Worm (Caenorhabditis elegans) whole organism, young adult: ENCODE results near the gene C07D8.5.

Source experiments
- B0035.1 ChIP-seq: sonication (generic microtip); optimal IDR thresholded peaks from 2 replicates; lab custom pipeline; 2016; ENCODE audit warnings: missing genetic modification characterization, mild to moderate bottlenecking, missing compliant biosample characterization, missing genotype, missing genetic modification reagents
- C06A6.2 ChIP-seq: fragments of 200-800 bp; sonication (Bioruptor generic); conservative IDR thresholded peaks from 2 replicates; pipeline ENCODE4 v1.3.6; 2022; ENCODE audit warnings: missing genetic modification characterization, missing compliant biosample characterization
- D2030.7 ChIP-seq: fragments of 200-800 bp; sonication (Bioruptor generic); IDR thresholded peaks from 2 replicates; pipeline ENCODE4 v1.3.6; 2022; ENCODE audit warnings: missing genetic modification reagents, missing genetic modification characterization, missing compliant biosample characterization
- F23B12.7 ChIP-seq: sonication (generic microtip); optimal IDR thresholded peaks from 2 replicates; lab custom pipeline; 2017; ENCODE audit warnings: missing genetic modification characterization, mild to moderate bottlenecking, missing compliant biosample characterization, antibody characterized with exemption, moderate library complexity; ENCODE audit not compliant: insufficient read depth
- F39B2.1 ChIP-seq: fragments of 200-800 bp; sonication (Bioruptor generic); IDR thresholded peaks from 2 replicates; pipeline ENCODE4 v1.3.6; 2022; ENCODE audit warnings: missing genetic modification reagents, missing genetic modification characterization, missing compliant biosample characterization
- F52B5.7 ChIP-seq: sonication (generic microtip); optimal IDR thresholded peaks from 2 replicates; lab custom pipeline; 2016; ENCODE audit warnings: mild to moderate bottlenecking, missing genetic modification characterization, missing compliant biosample characterization
- K12H6.12 ChIP-seq: fragments of 200-800 bp; sonication (Bioruptor generic); optimal IDR thresholded peaks from 2 replicates; lab custom pipeline; 2018; ENCODE audit warnings: mild to moderate bottlenecking, missing genetic modification characterization, missing compliant biosample characterization
- T07F8.4 ChIP-seq: sonication (generic microtip); optimal IDR thresholded peaks from 2 replicates; lab custom pipeline; 2016; ENCODE audit warnings: mild to moderate bottlenecking, missing genetic modification characterization, moderate library complexity, missing compliant biosample characterization
- Y53F4B.3 ChIP-seq: fragments of 200-800 bp; sonication (Bioruptor generic); IDR thresholded peaks from 2 replicates; pipeline ENCODE4 v1.3.6; 2022; ENCODE audit warnings: missing genetic modification reagents, missing genetic modification characterization, missing compliant biosample characterization
- Y53G8AR.9 ChIP-seq: fragments of 200-800 bp; sonication (Bioruptor generic); conservative IDR thresholded peaks from 2 replicates; pipeline ENCODE4 v1.3.6; 2022; ENCODE audit warnings: missing genetic modification reagents, missing genetic modification characterization, missing compliant biosample characterization
- Y56A3A.18 ChIP-seq: fragments of 200-800 bp; sonication (Bioruptor generic); IDR thresholded peaks from 2 replicates; pipeline ENCODE4 v1.3.6; 2022; ENCODE audit warnings: missing genetic modification reagents, missing genetic modification characterization, missing compliant biosample characterization
- Y95B8A.8 ChIP-seq: fragments of 200-800 bp; sonication (Bioruptor generic); IDR thresholded peaks from 2 replicates; pipeline ENCODE4 v1.3.6; 2022; ENCODE audit warnings: missing genetic modification reagents, missing genetic modification characterization, missing compliant biosample characterization
- ama-1 ChIP-seq, 3 experiments: fragments of 150-350 bp in 1 of 3; sonication (generic microtip) in 2 of 3; optimal IDR thresholded peaks; 2 replicates each; lab custom pipeline; 2014 to 2018; ENCODE audit warnings: missing biosample characterization in 2 of 3, missing genetic modification characterization in 2 of 3, missing genetic modification reagents in 2 of 3
- cebp-1 ChIP-seq, 2 experiments: fragments of 200-800 bp in 1 of 2; sonication (Bioruptor generic) in 1 of 2; sonication (generic microtip) in 1 of 2; IDR thresholded peaks in 1 of 2; optimal IDR thresholded peaks in 1 of 2; 2 replicates each; pipeline versions ENCODE4 v1.3.6 to Lab custom; 2017 to 2022; ENCODE audit warnings: missing compliant biosample characterization in 2 of 2, missing genetic modification characterization in 2 of 2, mild to moderate bottlenecking in 1 of 2, missing genetic modification reagents in 1 of 2, moderate library complexity in 1 of 2
- ceh-27 ChIP-seq: fragments of 200-800 bp; sonication (Bioruptor generic); optimal IDR thresholded peaks from 2 replicates; lab custom pipeline; 2018; ENCODE audit warnings: mild to moderate bottlenecking, missing genetic modification characterization, moderate library complexity, missing compliant biosample characterization
- ceh-40 ChIP-seq: fragments of 200-800 bp; sonication (Bioruptor generic); IDR thresholded peaks from 2 replicates; pipeline ENCODE4 v1.3.6; 2022; ENCODE audit warnings: missing genetic modification characterization, missing compliant biosample characterization
- dox-1 ChIP-seq: fragments of 200-800 bp; sonication (Bioruptor generic); IDR thresholded peaks from 2 replicates; pipeline ENCODE4 v1.3.6; 2022; ENCODE audit warnings: missing genetic modification reagents, missing genetic modification characterization, missing compliant biosample characterization
- egl-44 ChIP-seq: fragments of 200-800 bp; sonication (Bioruptor generic); IDR thresholded peaks from 2 replicates; pipeline ENCODE4 v1.3.6; 2022; ENCODE audit warnings: missing genetic modification reagents, missing genetic modification characterization, missing compliant biosample characterization
- fkh-3 ChIP-seq: sonication (generic microtip); optimal IDR thresholded peaks from 2 replicates; lab custom pipeline; 2016; ENCODE audit warnings: mild to moderate bottlenecking, missing genetic modification characterization, missing compliant biosample characterization
- him-1 ChIP-seq: sonication (generic microtip); optimal IDR thresholded peaks from 2 replicates; lab custom pipeline; 2016; ENCODE audit warnings: missing genotype, missing genetic modification reagents, missing genetic modification characterization, missing compliant biosample characterization
- hmg-1.2 ChIP-seq: fragments of 200-800 bp; sonication (Bioruptor generic); IDR thresholded peaks from 2 replicates; pipeline ENCODE4 v1.3.6; 2022; ENCODE audit warnings: missing genetic modification reagents, missing genetic modification characterization, missing compliant biosample characterization
- hmg-20 ChIP-seq: fragments of 200-800 bp; sonication (Bioruptor generic); IDR thresholded peaks from 2 replicates; pipeline ENCODE4 v1.3.6; 2022; ENCODE audit warnings: missing genetic modification reagents, missing genetic modification characterization, missing compliant biosample characterization
- madf-10 ChIP-seq: sonication (generic microtip); optimal IDR thresholded peaks from 2 replicates; lab custom pipeline; 2016; ENCODE audit warnings: mild to moderate bottlenecking, missing genetic modification characterization, missing compliant biosample characterization
- madf-6 ChIP-seq: fragments of 200-800 bp; sonication (Bioruptor generic); IDR thresholded peaks from 2 replicates; pipeline ENCODE4 v1.3.6; 2022; ENCODE audit warnings: missing genetic modification reagents, missing genetic modification characterization, missing compliant biosample characterization
- madf-8 ChIP-seq: fragments of 200-800 bp; sonication (Bioruptor generic); conservative IDR thresholded peaks from 2 replicates; pipeline ENCODE4 v1.3.6; 2022; ENCODE audit warnings: missing genetic modification reagents, missing genetic modification characterization, missing compliant biosample characterization
- mcd-1 ChIP-seq: fragments of 200-800 bp; sonication (Bioruptor generic); IDR thresholded peaks from 2 replicates; pipeline ENCODE4 v1.3.6; 2022; ENCODE audit warnings: missing genetic modification reagents, missing genetic modification characterization, missing compliant biosample characterization
- mel-28 ChIP-seq: sonication (generic microtip); optimal IDR thresholded peaks from 2 replicates; lab custom pipeline; 2016; ENCODE audit warnings: borderline replicate concordance, mild to moderate bottlenecking, missing genetic modification characterization, missing compliant biosample characterization
- pbrm-1 ChIP-seq: fragments of 200-800 bp; sonication (Bioruptor generic); IDR thresholded peaks from 2 replicates; pipeline ENCODE4 v1.3.6; 2022; ENCODE audit warnings: missing genetic modification reagents, missing genetic modification characterization, missing compliant biosample characterization
- sptf-2 ChIP-seq: fragments of 200-800 bp; sonication (Bioruptor generic); optimal IDR thresholded peaks from 2 replicates; lab custom pipeline; 2018; ENCODE audit warnings: mild to moderate bottlenecking, missing genetic modification characterization, missing compliant biosample characterization
- unc-130 ChIP-seq: sonication (generic microtip); optimal IDR thresholded peaks from 2 replicates; lab custom pipeline; 2016; ENCODE audit warnings: missing genetic modification reagents, missing genetic modification characterization, missing compliant biosample characterization
- ztf-22 ChIP-seq: fragments of 200-800 bp; sonication (Bioruptor generic); optimal IDR thresholded peaks from 2 replicates; lab custom pipeline; 2018; ENCODE audit warnings: mild to moderate bottlenecking, missing genetic modification characterization, moderate library complexity, missing compliant biosample characterization
- ztf-26 ChIP-seq: sonication (generic microtip); optimal IDR thresholded peaks from 2 replicates; lab custom pipeline; 2017; ENCODE audit warnings: missing genetic modification characterization, missing compliant biosample characterization

The C07D8.5 gene

DNA sequence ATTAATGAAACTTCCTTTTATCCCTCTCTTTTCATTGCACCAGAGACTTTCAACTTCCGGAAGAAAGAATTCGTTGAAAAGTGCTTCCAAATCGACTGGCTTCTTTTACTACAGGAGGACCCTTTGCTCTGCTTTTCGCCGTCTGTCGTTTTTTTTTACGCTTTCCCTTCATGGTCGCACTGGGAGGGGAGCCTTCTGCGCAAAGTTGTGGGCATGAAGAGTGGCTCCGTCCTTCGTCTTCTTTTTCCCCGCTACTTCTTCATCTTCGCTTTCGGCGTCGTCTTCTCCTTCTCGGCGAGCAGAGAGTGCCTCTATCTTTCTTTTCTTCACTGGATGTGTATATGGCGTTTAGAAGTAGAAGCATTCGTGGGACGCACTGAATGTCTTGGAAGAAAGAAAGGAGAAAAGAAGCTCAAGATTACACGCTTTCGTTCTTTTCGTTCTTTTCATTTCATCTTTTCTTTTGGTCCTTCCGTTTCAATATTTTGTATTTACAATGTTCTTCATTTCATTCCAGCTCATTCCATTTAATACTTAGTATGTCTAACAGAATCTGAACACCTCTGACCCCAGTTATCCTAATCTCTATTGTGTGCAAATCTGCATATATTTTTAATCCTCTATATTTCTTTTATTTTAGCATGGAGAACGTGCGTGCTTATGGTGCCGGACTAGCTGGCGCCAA, 16.7 kb upstream of the C07D8.5 start, which contains the start of gene sng-1:
sng-1 (plus strand) TSS at position 635 of the 685 bp plus-strand sequence.
- TF ChIP-seq K12H6.12 (tag; lab: Kevin White, UChicago) (peak; percentile 26), D2030.7 (no peak)

DNA sequence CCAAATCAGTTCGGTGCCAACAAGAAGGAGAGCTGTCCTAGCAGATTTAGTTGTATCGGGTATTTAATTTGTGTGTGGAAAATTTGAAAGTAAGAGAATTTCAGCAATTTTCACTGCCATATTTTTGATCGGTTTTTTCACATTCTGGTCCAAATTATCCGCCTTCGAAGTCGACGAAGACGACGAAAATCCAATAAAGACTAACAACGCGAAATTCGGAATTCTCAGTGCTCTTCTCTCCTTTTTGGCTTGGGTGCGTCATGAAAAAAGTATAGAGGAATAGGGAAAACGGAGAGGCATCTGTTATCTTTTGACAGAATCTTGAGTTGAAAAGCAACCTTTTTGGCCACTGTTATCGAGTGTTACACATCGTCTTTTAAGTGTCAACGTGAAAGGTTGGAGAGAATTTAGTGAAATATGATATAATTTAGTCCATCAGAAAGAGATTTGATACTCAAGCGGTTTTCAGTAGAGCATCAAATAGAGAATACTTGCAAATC, 15.7 kb upstream of the C07D8.5 start:
- no peak for TF ChIP-seq F39B2.1 (GFP tag; lab: Robert Waterston, UW)
- TF ChIP-seq madf-6 (GFP tag; lab: Robert Waterston, UW), result no peak
- TF ChIP-seq F23B12.7, result no peak
- no peak for TF ChIP-seq T07F8.4 (tag; lab: Kevin White, UChicago)
- no peak for TF ChIP-seq madf-8 (GFP tag; lab: Robert Waterston, UW)
- TF ChIP-seq pbrm-1, result no peak
- no peak for TF ChIP-seq Y53G8AR.9 (GFP tag; lab: Robert Waterston, UW)
- TF ChIP-seq mcd-1 (GFP tag; lab: Robert Waterston, UW), result no peak
- no peak for TF ChIP-seq mel-28 (tag; lab: Kevin White, UChicago)
- no peak for TF ChIP-seq C06A6.2 (GFP tag; lab: Robert Waterston, UW)
- no peak for TF ChIP-seq ceh-40 (GFP tag; lab: Robert Waterston, UW)
- no peak for TF ChIP-seq unc-130
- no peak for TF ChIP-seq Y56A3A.18 (GFP tag; lab: Robert Waterston, UW)
- no peak for TF ChIP-seq Y53F4B.3
- TF ChIP-seq ama-1 (optimal IDR thresholded peaks at IDR 0.05; lab: Kevin White, UChicago), result no peak
- TF ChIP-seq ama-1 (GFP tag; optimal IDR thresholded peaks at IDR 0.05; lab: Kevin White, UChicago), result no peak
- TF ChIP-seq egl-44 (GFP tag; lab: Robert Waterston, UW), result no peak
- no peak for TF ChIP-seq B0035.1 (tag; lab: Kevin White, UChicago)

DNA sequence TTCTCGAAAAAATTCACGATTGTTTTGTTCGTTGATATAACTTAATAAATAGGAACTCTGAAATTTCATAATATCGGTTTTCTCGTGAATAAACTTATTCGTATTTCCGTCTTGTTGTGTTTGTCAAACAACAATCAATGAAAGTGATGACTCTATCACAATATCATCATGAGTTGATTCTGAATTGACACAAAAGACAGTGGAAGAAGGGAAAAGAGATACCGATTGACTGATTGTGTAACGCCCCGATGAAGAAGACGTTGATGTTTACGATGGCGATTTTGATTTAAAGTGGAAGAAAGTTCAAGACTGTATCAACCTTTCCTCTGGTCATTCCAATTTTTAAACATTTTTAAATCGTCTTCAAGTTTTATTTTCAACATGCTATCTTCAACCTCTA, 14.2 kb upstream of the C07D8.5 start, which contains the start of gene ttr-59:
ttr-59 (plus strand) TSS at position 218 of the 400 bp plus-strand sequence.
- no peak for TF ChIP-seq Y53G8AR.9 (GFP tag; lab: Robert Waterston, UW)
- TF ChIP-seq hmg-20 (GFP tag; lab: Robert Waterston, UW), result no peak
- TF ChIP-seq ceh-27 (GFP tag; lab: Kevin White, UChicago), result no peak
- no peak for TF ChIP-seq sptf-2
- TF ChIP-seq dox-1 (GFP tag; lab: Robert Waterston, UW), result no peak
- no peak for TF ChIP-seq ztf-22 (GFP tag; lab: Kevin White, UChicago)
- TF ChIP-seq cebp-1 (GFP tag; IDR thresholded peaks at IDR 0.05; lab: Robert Waterston, UW), result no peak
- TF ChIP-seq cebp-1 (tag; optimal IDR thresholded peaks at IDR 0.05; lab: Kevin White, UChicago), result no peak
- no peak for TF ChIP-seq hmg-1.2
- TF ChIP-seq F52B5.7 (tag; lab: Kevin White, UChicago), result no peak
- no peak for TF ChIP-seq T07F8.4 (tag; lab: Kevin White, UChicago)
- no peak for TF ChIP-seq him-1 (tag; lab: Kevin White, UChicago)
- TF ChIP-seq madf-10, result no peak

DNA sequence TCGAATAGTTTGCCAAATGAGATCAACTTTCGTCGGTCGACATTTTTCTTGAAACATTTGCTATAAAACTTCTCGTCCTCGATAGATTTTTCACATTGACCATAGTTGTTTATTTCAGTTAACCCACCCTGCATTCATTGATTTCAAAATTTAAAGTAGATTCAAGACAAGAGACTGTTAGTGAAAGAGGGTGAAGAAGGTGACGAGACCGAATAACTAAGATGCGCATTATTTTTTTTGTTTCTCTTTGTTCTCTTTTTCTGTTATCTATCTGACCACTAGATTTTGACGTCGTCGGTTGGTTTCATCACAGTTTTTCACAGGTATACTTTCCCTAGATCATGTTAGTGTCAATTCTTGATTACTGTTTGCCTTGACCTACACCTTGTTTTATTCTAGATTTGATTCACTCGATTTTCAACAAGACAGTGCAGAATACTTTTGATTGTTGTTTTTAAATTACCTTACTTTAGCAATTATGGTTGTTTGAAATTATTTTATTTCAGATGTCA, 13.1 kb upstream of the C07D8.5 start, which contains the start of gene ttr-30:
ttr-30 (plus strand) TSS at position 265 of the 512 bp plus-strand sequence.
- TF ChIP-seq fkh-3 (tag; lab: Kevin White, UChicago) (no peak), Y95B8A.8 (GFP tag; lab: Robert Waterston, UW) (no peak), ztf-26 (tag; lab: Kevin White, UChicago) (peak; percentile 5)
